Worm (Caenorhabditis elegans) whole organism, L3 larva: ENCODE results near the gene tbc-18.

Source experiments
- R02D3.7 ChIP-seq: fragments of 150-350 bp; optimal IDR thresholded peaks from 2 replicates; lab custom pipeline; 2014; ENCODE audit warnings: missing biosample characterization, missing genetic modification characterization
- ama-1 ChIP-seq: fragments of 150-350 bp; optimal IDR thresholded peaks from 2 replicates; lab custom pipeline; 2018
- ceh-28 ChIP-seq: fragments of 150-350 bp; optimal IDR thresholded peaks from 2 replicates; lab custom pipeline; 2014; ENCODE audit warnings: missing biosample characterization, missing genetic modification reagents, missing genetic modification characterization
- egl-27 ChIP-seq: sonication (generic microtip); optimal IDR thresholded peaks from 4 replicates; lab custom pipeline; 2017; ENCODE audit warnings: missing biosample characterization, missing genetic modification reagents, missing genetic modification characterization
- egl-5 ChIP-seq: fragments of 150-350 bp; optimal IDR thresholded peaks from 2 replicates; lab custom pipeline; 2017; ENCODE audit warnings: missing biosample characterization, missing genetic modification reagents, missing genetic modification characterization, inconsistent platforms
- elt-1 ChIP-seq: fragments of 150-350 bp; optimal IDR thresholded peaks from 2 replicates; lab custom pipeline; 2014; ENCODE audit warnings: missing biosample characterization, missing genetic modification characterization
- elt-2 ChIP-seq: sonication (generic microtip); optimal IDR thresholded peaks from 2 replicates; lab custom pipeline; 2016; ENCODE audit warnings: missing genetic modification reagents, mild to moderate bottlenecking, missing genetic modification characterization, missing compliant biosample characterization
- eor-1 ChIP-seq, 2 experiments: fragments of 150-350 bp; optimal IDR thresholded peaks; 2 replicates each; lab custom pipeline; 2014 to 2018; ENCODE audit warnings: missing biosample characterization in 2 of 2, missing genetic modification characterization in 2 of 2
- fkh-10 ChIP-seq: sonication (generic microtip); optimal IDR thresholded peaks from 2 replicates; lab custom pipeline; 2017; ENCODE audit warnings: missing biosample characterization, missing genetic modification reagents, missing genetic modification characterization
- fos-1 ChIP-seq: fragments of 150-350 bp; optimal IDR thresholded peaks from 2 replicates; lab custom pipeline; 2014; ENCODE audit warnings: missing biosample characterization, missing genetic modification characterization
- hmg-11 ChIP-seq: sonication (generic microtip); optimal IDR thresholded peaks from 2 replicates; lab custom pipeline; 2016; ENCODE audit warnings: missing genetic modification characterization, missing compliant biosample characterization
- jun-1 ChIP-seq: fragments of 150-350 bp; optimal IDR thresholded peaks from 2 replicates; lab custom pipeline; 2014; ENCODE audit warnings: missing biosample characterization, missing genetic modification reagents, missing genetic modification characterization
- lin-15B ChIP-seq: fragments of 150-350 bp; optimal IDR thresholded peaks from 2 replicates; lab custom pipeline; 2014; ENCODE audit warnings: missing biosample characterization, missing genetic modification characterization
- lin-39 ChIP-seq: fragments of 150-350 bp; optimal IDR thresholded peaks from 2 replicates; lab custom pipeline; 2018; ENCODE audit warnings: missing biosample characterization, missing genetic modification reagents, missing genetic modification characterization
- lsy-12 ChIP-seq: sonication (generic microtip); optimal IDR thresholded peaks from 2 replicates; lab custom pipeline; 2016; ENCODE audit warnings: mild to moderate bottlenecking, missing genetic modification characterization, missing compliant biosample characterization
- mdl-1 ChIP-seq: fragments of 150-350 bp; optimal IDR thresholded peaks from 2 replicates; lab custom pipeline; 2014; ENCODE audit warnings: missing biosample characterization, missing genetic modification characterization
- nfya-1 ChIP-seq: sonication (generic microtip); optimal IDR thresholded peaks from 2 replicates; lab custom pipeline; 2017; ENCODE audit warnings: missing genetic modification characterization, mild to moderate bottlenecking, missing compliant biosample characterization, antibody characterized with exemption, moderate library complexity; ENCODE audit not compliant: insufficient read depth
- nhr-11 ChIP-seq: fragments of 150-350 bp; optimal IDR thresholded peaks from 2 replicates; lab custom pipeline; 2014; ENCODE audit warnings: missing biosample characterization, missing genetic modification characterization
- nhr-12 ChIP-seq: fragments of 150-350 bp; optimal IDR thresholded peaks from 2 replicates; lab custom pipeline; 2014; ENCODE audit warnings: missing biosample characterization, missing genetic modification characterization
- nhr-23 ChIP-seq: fragments of 150-350 bp; optimal IDR thresholded peaks from 2 replicates; lab custom pipeline; 2014; ENCODE audit warnings: missing biosample characterization, missing genetic modification reagents, missing genetic modification characterization
- nhr-25 ChIP-seq: sonication (generic microtip); optimal IDR thresholded peaks from 2 replicates; lab custom pipeline; 2017; ENCODE audit warnings: missing biosample characterization, missing genetic modification characterization
- nhr-43 ChIP-seq: sonication (generic microtip); optimal IDR thresholded peaks from 2 replicates; lab custom pipeline; 2016; ENCODE audit warnings: mild to moderate bottlenecking, missing genetic modification characterization, missing compliant biosample characterization; ENCODE audit not compliant: poor library complexity, severe bottlenecking
- nhr-76 ChIP-seq: fragments of 150-350 bp; sonication (generic microtip); optimal IDR thresholded peaks from 5 replicates; lab custom pipeline; 2014; ENCODE audit warnings: missing biosample characterization, missing genetic modification characterization
- nhr-77 ChIP-seq: fragments of 150-350 bp; optimal IDR thresholded peaks from 2 replicates; lab custom pipeline; 2014; ENCODE audit warnings: missing biosample characterization, missing genetic modification characterization
- pha-4 ChIP-seq: fragments of 150-350 bp; optimal IDR thresholded peaks from 2 replicates; lab custom pipeline; 2014; ENCODE audit warnings: missing biosample characterization, missing genetic modification reagents, missing genetic modification characterization
- sea-2 ChIP-seq: fragments of 150-350 bp; sonication (generic microtip); optimal IDR thresholded peaks from 4 replicates; lab custom pipeline; 2014; ENCODE audit warnings: missing biosample characterization, missing genetic modification reagents, missing genetic modification characterization
- skn-1 ChIP-seq: fragments of 150-350 bp; optimal IDR thresholded peaks from 2 replicates; lab custom pipeline; 2014; ENCODE audit warnings: missing biosample characterization, missing genetic modification characterization
- snpc-4 ChIP-seq: fragments of 150-350 bp; optimal IDR thresholded peaks from 2 replicates; lab custom pipeline; 2014; ENCODE audit warnings: missing biosample characterization, missing genetic modification characterization
- tbx-2 ChIP-seq: sonication (generic microtip); optimal IDR thresholded peaks from 2 replicates; lab custom pipeline; 2016; ENCODE audit warnings: mild to moderate bottlenecking, missing genetic modification characterization, missing compliant biosample characterization
- unc-62 ChIP-seq: fragments of 150-350 bp; sonication (generic microtip); optimal IDR thresholded peaks from 4 replicates; lab custom pipeline; 2014; ENCODE audit warnings: missing biosample characterization, missing genetic modification reagents, missing genetic modification characterization
- zag-1 ChIP-seq: fragments of 150-350 bp; optimal IDR thresholded peaks from 2 replicates; lab custom pipeline; 2014; ENCODE audit warnings: missing biosample characterization, missing genetic modification characterization

The tbc-18 gene

DNA sequence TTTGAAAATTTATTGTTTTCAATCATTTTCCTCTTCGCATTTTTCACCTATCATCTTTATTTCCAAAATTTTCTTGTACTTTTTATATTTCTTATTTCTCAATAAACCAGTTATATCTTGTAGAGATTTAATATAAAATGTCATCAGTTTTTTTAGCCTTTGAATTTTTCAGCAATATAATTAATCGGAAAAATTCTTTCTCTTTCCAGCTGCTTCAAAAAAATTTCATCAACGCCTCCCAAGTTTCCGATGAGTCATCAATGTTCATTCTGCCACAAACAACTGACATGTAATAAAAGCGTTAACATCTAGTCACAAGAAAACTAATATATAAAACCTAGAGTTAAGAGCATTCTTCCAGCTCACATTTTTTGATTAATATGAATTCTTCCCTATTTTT, 34.8 kb downstream of the tbc-18 start, which contains the start of gene F08F1.4:
TSS of gene F08F1.4 (plus strand) at position 301 of the 400 bp plus-strand sequence.
- no peak for TF ChIP-seq nhr-23 (tag; lab: Kevin White, UChicago)
- TF ChIP-seq fkh-10 (GFP tag; lab: Kevin White, UChicago): no peak
- TF ChIP-seq elt-1 (tag; lab: Kevin White, UChicago): no peak
- no peak for TF ChIP-seq eor-1 (tag; optimal IDR thresholded peaks at IDR 0.05; lab: Kevin White, UChicago)
- TF ChIP-seq zag-1 (tag; lab: Kevin White, UChicago): no peak
- TF ChIP-seq mdl-1 (tag; lab: Kevin White, UChicago): no peak
- no peak for TF ChIP-seq pha-4 (tag; lab: Kevin White, UChicago)
- no peak for TF ChIP-seq nfya-1
- no peak for TF ChIP-seq tbx-2
- TF ChIP-seq fos-1 (tag; lab: Kevin White, UChicago): no peak

- no peak for TF ChIP-seq egl-5 (tag; lab: Kevin White, UChicago)
- TF ChIP-seq nhr-43 (tag; lab: Kevin White, UChicago): peak; percentile 35
- TF ChIP-seq, all 47 proteins: peak for 1
Measured at ce11 chrX:8416819-8417218, 38.5 kb downstream of the tbc-18 start, which contains the start of gene ced-8. TSS of gene ced-8 (minus strand) at chrX:8416919.

DNA sequence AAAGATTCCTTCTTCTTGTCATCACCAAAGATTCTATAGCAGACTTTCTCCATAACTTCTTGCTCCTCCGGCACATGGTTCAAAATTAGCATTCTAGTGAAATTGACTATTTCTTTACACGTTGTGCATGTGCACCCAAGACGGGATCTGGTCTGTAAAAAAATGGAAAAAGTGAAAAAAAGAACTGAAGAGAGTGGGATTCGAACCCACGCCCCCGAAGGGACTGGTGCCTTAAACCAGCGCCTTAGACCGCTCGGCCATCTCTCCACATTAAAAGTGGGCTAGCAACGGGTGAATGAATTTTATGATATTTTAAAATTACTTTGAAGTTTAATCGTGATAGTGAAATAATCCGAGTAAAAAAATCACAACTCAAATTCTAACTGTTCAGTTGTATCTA, 39.4 kb downstream of the tbc-18 start:
- TF ChIP-seq nfya-1: peak; percentile 9
- no peak for TF ChIP-seq mdl-1 (tag; lab: Kevin White, UChicago)
- TF ChIP-seq R02D3.7: no peak

DNA sequence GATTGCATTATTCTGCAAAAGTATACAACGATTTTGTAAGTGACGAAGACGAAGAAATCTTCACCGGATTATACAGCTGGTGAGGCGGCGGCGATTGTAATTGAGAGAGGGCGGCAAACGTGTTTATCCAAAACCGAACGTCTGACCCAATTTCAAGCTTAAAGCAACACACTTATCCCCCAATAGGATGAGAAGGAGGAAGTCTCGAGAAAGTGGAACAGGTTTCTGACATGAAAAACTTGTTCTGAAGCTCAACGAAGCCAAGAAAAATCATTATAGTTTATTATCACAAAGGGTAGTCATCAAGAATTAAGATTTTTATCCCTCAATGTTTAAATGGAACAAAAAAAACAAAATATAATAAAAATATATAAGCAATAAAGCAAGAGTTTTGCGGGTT, 40.0 kb downstream of the tbc-18 start, which contains the start of gene spp-13:
TSS of gene spp-13 (minus strand) at position 143 of the 400 bp plus-strand sequence.
- no peak for TF ChIP-seq jun-1 (tag; lab: Kevin White, UChicago)
- peak; percentile 92 for TF ChIP-seq nhr-23 (tag; lab: Kevin White, UChicago)
- no peak for TF ChIP-seq zag-1 (tag; lab: Kevin White, UChicago)
- no peak for TF ChIP-seq nhr-12 (tag; lab: Kevin White, UChicago)
- TF ChIP-seq nhr-43 (tag; lab: Kevin White, UChicago): peak; percentile 70
- no peak for TF ChIP-seq ceh-28 (tag; lab: Kevin White, UChicago)
- TF ChIP-seq sea-2: no peak
- no peak for TF ChIP-seq snpc-4 (tag; lab: Kevin White, UChicago)
- TF ChIP-seq nhr-11 (tag; lab: Kevin White, UChicago): no peak
- TF ChIP-seq nhr-77 (tag; lab: Kevin White, UChicago): no peak
- no peak for TF ChIP-seq unc-62

DNA sequence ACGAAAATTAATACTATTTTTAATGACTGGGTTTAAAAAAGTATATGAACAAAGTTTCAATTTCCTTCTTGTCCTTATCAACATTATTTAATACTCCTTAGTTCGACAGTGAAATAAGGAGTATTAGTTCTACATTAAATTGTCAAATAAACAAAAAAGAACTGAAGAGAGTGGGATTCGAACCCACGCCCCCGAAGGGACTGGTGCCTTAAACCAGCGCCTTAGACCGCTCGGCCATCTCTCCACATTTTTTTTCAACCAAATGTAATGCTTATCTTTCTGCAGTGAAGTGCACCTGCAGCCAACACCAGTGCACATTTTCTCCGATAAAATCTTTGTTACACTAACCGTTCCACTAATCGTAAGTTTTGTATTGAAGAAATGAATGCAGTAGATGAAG, 40.9 kb downstream of the tbc-18 start:
- TF ChIP-seq fkh-10 (GFP tag; lab: Kevin White, UChicago) (no peak), elt-2 (peak; percentile 28), sea-2 (no peak), nhr-23 (tag; lab: Kevin White, UChicago) (peak; percentile 1), elt-1 (tag; lab: Kevin White, UChicago) (peak; percentile 52), lsy-12 (no peak), pha-4 (tag; lab: Kevin White, UChicago) (peak; percentile 6)
- TF ChIP-seq, all 47 proteins: peak for 4

- no peak for TF ChIP-seq nhr-43 (tag; lab: Kevin White, UChicago)
- TF ChIP-seq tbx-2: no peak
- TF ChIP-seq elt-1 (tag; lab: Kevin White, UChicago): no peak
- no peak for TF ChIP-seq skn-1
- TF ChIP-seq ama-1: no peak
- no peak for TF ChIP-seq mdl-1 (tag; lab: Kevin White, UChicago)
- no peak for TF ChIP-seq egl-5 (tag; lab: Kevin White, UChicago)
- no peak for TF ChIP-seq eor-1 (tag; optimal IDR thresholded peaks at IDR 0.05; lab: Kevin White, UChicago)
- TF ChIP-seq lin-15B (tag; lab: Kevin White, UChicago): no peak
- TF ChIP-seq nhr-76: no peak
- TF ChIP-seq zag-1 (tag; lab: Kevin White, UChicago): no peak
Measured at ce11 chrX:8421594-8421993, 43.2 kb downstream of the tbc-18 start.

DNA sequence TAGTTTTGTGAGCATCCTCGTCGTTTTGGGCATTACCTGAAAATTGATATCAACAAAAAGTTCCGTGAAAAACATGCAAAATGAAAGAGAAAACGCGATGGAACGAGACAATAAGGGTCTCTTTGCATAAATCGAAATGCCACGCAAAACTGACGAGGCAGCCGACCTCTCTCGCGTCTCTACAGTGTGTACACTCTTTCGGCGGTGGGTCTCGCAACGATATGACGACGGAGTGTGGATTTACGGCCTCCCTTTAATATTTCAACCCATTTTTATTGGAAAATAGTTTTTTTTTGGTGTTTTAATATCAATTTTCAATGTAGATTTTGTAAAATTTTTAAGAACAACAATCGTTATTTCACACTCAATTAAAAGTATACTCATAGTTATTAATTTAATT, 43.7 kb downstream of the tbc-18 start, which contains the start of gene tag-123:
TSS of gene tag-123 (minus strand) at position 36 of the 400 bp plus-strand sequence.
- TF ChIP-seq nfya-1 (peak; percentile 70), skn-1 (no peak), elt-2 (peak; percentile 45), snpc-4 (tag; lab: Kevin White, UChicago) (peak; percentile 62), lin-39 (tag; lab: Kevin White, UChicago) (peak; percentile 69), R02D3.7 (peak; percentile 93), pha-4 (tag; lab: Kevin White, UChicago) (peak; percentile 77), ama-1 (no peak), nhr-23 (tag; lab: Kevin White, UChicago) (peak; percentile 78), nhr-25 (tag; lab: Kevin White, UChicago) (peak; percentile 28), egl-27 (tag; lab: Kevin White, UChicago) (no peak), ceh-28 (tag; lab: Kevin White, UChicago) (peak; percentile 9), lin-15B (tag; lab: Kevin White, UChicago) (peak; percentile 53), hmg-11 (peak; percentile 41)
